Fruit fly (Drosophila melanogaster) whole organism, prepupa: ENCODE measurements around the gene ppk28.

Source experiments
- Blimp-1 ChIP-seq: fragments of 200-800 bp; sonication (Bioruptor generic); optimal IDR thresholded peaks from 3 replicates; lab custom pipeline; 2017; ENCODE audit warnings: missing biosample characterization, missing genetic modification characterization, mild to moderate bottlenecking, moderate library complexity, missing genetic modification reagents
- CG11762 ChIP-seq: fragments of 200-800 bp; sonication (Bioruptor generic); optimal IDR thresholded peaks from 3 replicates; lab custom pipeline; 2016; ENCODE audit warnings: missing biosample characterization, missing genetic modification characterization; ENCODE audit not compliant: insufficient read depth
- CG16779 ChIP-seq: fragments of 200-800 bp; sonication (Bioruptor generic); optimal IDR thresholded peaks from 3 replicates; lab custom pipeline; 2017; ENCODE audit warnings: missing biosample characterization, mild to moderate bottlenecking, missing genetic modification characterization
- CG3032 ChIP-seq: fragments of 200-800 bp; optimal IDR thresholded peaks from 2 replicates; lab custom pipeline; 2019; ENCODE audit warnings: missing biosample characterization, mild to moderate bottlenecking, missing genetic modification characterization, moderate library complexity
- CG6276 ChIP-seq: fragments of 200-800 bp; sonication (Bioruptor generic); optimal IDR thresholded peaks from 2 replicates; lab custom pipeline; 2017; ENCODE audit warnings: missing biosample characterization, mild to moderate bottlenecking, missing genetic modification characterization
- Ets96B ChIP-seq: fragments of 200-800 bp; optimal IDR thresholded peaks from 2 replicates; lab custom pipeline; 2019; ENCODE audit warnings: missing biosample characterization, mild to moderate bottlenecking, missing genetic modification characterization, moderate library complexity
- Gug ChIP-seq: fragments of 200-800 bp; sonication (Bioruptor generic); IDR thresholded peaks from 2 replicates; pipeline ENCODE4 v1.3.6; 2022; ENCODE audit warnings: missing biosample characterization, missing genetic modification characterization
- Hr39 ChIP-seq: fragments of 200-800 bp; sonication (Bioruptor generic); optimal IDR thresholded peaks from 2 replicates; lab custom pipeline; 2016; ENCODE audit warnings: missing biosample characterization, missing genetic modification characterization
- Hr4 ChIP-seq: fragments of 200-800 bp; sonication (Bioruptor generic); optimal IDR thresholded peaks from 3 replicates; lab custom pipeline; 2016; ENCODE audit warnings: missing biosample characterization, missing genetic modification characterization
- Sox102F ChIP-seq: fragments of 200-800 bp; sonication (Bioruptor generic); optimal IDR thresholded peaks from 2 replicates; lab custom pipeline; 2016; ENCODE audit warnings: missing biosample characterization, mild to moderate bottlenecking, missing genetic modification characterization
- Sox14 ChIP-seq: fragments of 200-800 bp; sonication (Bioruptor generic); optimal IDR thresholded peaks from 3 replicates; lab custom pipeline; 2016; ENCODE audit warnings: missing biosample characterization, missing genetic modification characterization
- achi ChIP-seq: fragments of 200-800 bp; sonication (Bioruptor generic); optimal IDR thresholded peaks from 3 replicates; lab custom pipeline; 2016; ENCODE audit warnings: missing biosample characterization, missing genetic modification characterization
- esn ChIP-seq: fragments of 200-800 bp; sonication (Bioruptor generic); optimal IDR thresholded peaks from 2 replicates; lab custom pipeline; 2016; ENCODE audit warnings: missing biosample characterization, mild to moderate bottlenecking, missing genetic modification characterization, moderate library complexity
- vri ChIP-seq: fragments of 200-800 bp; sonication (Bioruptor generic); optimal IDR thresholded peaks from 3 replicates; lab custom pipeline; 2016; ENCODE audit warnings: missing biosample characterization, mild to moderate bottlenecking, missing genetic modification characterization

dm6 chrX:16783141-16783715 is 22.6 kb upstream of the ppk28 start, which contains the start of gene if:
- TF ChIP-seq CG6276 (GFP tag; lab: Kevin White, UChicago) (no peak), esn (GFP tag; lab: Kevin White, UChicago) (no peak), CG16779 (tag; lab: Kevin White, UChicago) (no peak), CG3032 (tag; lab: Kevin White, UChicago) (no peak), vri (no peak), Blimp-1 (GFP tag; lab: Kevin White, UChicago) (no peak), Hr39 (GFP tag; lab: Kevin White, UChicago) (no peak), Hr4 (GFP tag; lab: Kevin White, UChicago) (no peak), achi (GFP tag; lab: Kevin White, UChicago) (no peak), CG11762 (GFP tag; lab: Kevin White, UChicago) (no peak), Sox14 (GFP tag; lab: Kevin White, UChicago) (no peak), Ets96B (tag; lab: Kevin White, UChicago) (no peak), Sox102F (GFP tag; lab: Kevin White, UChicago) (no peak), Gug (GFP tag; lab: Robert Waterston, UW) (no peak)
